Fruit fly (Drosophila melanogaster) whole organism, embryonic: Measurements from ENCODE around the gene CG8671.

Source experiments
- Ada2b ChIP-seq: fragments of 200-800 bp; sonication (Bioruptor generic); IDR thresholded peaks from 2 replicates; pipeline ENCODE4 v1.3.6; 2022; ENCODE audit warnings: missing biosample characterization, missing genetic modification characterization
- CG10543 ChIP-seq: fragments of 200-800 bp; sonication (Bioruptor generic); optimal IDR thresholded peaks from 3 replicates; lab custom pipeline; 2017; ENCODE audit warnings: missing biosample characterization, mild to moderate bottlenecking, missing genetic modification characterization, moderate library complexity
- CG11695 ChIP-seq: fragments of 200-800 bp; sonication (Bioruptor generic); IDR thresholded peaks from 3 replicates; pipeline ENCODE4 v1.3.6; 2022; ENCODE audit warnings: missing biosample characterization, missing genetic modification characterization
- CG12769 ChIP-seq: fragments of 200-800 bp; sonication (Bioruptor generic); optimal IDR thresholded peaks from 2 replicates; lab custom pipeline; 2019; ENCODE audit warnings: missing biosample characterization, mild to moderate bottlenecking, missing genetic modification characterization, moderate library complexity
- CG15696 ChIP-seq: fragments of 200-800 bp; sonication (Bioruptor generic); optimal IDR thresholded peaks from 2 replicates; lab custom pipeline; 2019; ENCODE audit warnings: missing biosample characterization, mild to moderate bottlenecking, missing genetic modification characterization, moderate library complexity
- CG2889 ChIP-seq: fragments of 200-800 bp; sonication (Bioruptor generic); IDR thresholded peaks from 3 replicates; pipeline ENCODE4 v1.3.6; 2022; ENCODE audit warnings: missing biosample characterization, missing genetic modification characterization
- CG32767 ChIP-seq: fragments of 200-800 bp; sonication (Bioruptor generic); IDR thresholded peaks from 2 replicates; pipeline ENCODE4 v1.3.6; 2022; ENCODE audit warnings: missing biosample characterization, missing genetic modification characterization
- CG3407 ChIP-seq: fragments of 200-800 bp; sonication (Bioruptor generic); optimal IDR thresholded peaks from 2 replicates; lab custom pipeline; 2018; ENCODE audit warnings: missing biosample characterization, mild to moderate bottlenecking, missing genetic modification characterization
- CG34224 ChIP-seq: fragments of 200-800 bp; sonication (Bioruptor generic); IDR thresholded peaks from 3 replicates; pipeline ENCODE4 v1.3.6; 2022; ENCODE audit warnings: missing biosample characterization, missing genetic modification characterization; ENCODE audit not compliant: partially characterized antibody
- CG3847 ChIP-seq: fragments of 200-800 bp; sonication (Bioruptor generic); IDR thresholded peaks from 2 replicates; pipeline ENCODE4 v1.3.6; 2022; ENCODE audit warnings: missing biosample characterization, missing genetic modification characterization
- CG4360 ChIP-seq: fragments of 200-800 bp; sonication (Bioruptor generic); IDR thresholded peaks from 2 replicates; pipeline ENCODE4 v1.3.6; 2022; ENCODE audit warnings: missing biosample characterization, missing genetic modification characterization
- CG4707 ChIP-seq: fragments of 200-800 bp; sonication (Bioruptor generic); optimal IDR thresholded peaks from 2 replicates; lab custom pipeline; 2018; ENCODE audit warnings: missing biosample characterization, mild to moderate bottlenecking, missing genetic modification characterization, moderate library complexity
- CG5180 ChIP-seq: fragments of 200-800 bp; sonication (Bioruptor generic); optimal IDR thresholded peaks from 3 replicates; lab custom pipeline; 2017; ENCODE audit warnings: missing biosample characterization, missing genetic modification characterization, mild to moderate bottlenecking, moderate library complexity, missing genetic modification reagents
- CG7928 ChIP-seq: fragments of 200-800 bp; sonication (Bioruptor generic); optimal IDR thresholded peaks from 2 replicates; lab custom pipeline; 2017; ENCODE audit warnings: missing biosample characterization, mild to moderate bottlenecking, missing genetic modification characterization
- CG7963 ChIP-seq: fragments of 200-800 bp; sonication (Bioruptor generic); IDR thresholded peaks from 3 replicates; pipeline ENCODE4 v1.3.6; 2022; ENCODE audit warnings: missing biosample characterization, missing genetic modification characterization; ENCODE audit not compliant: partially characterized antibody
- D19A ChIP-seq: fragments of 200-800 bp; optimal IDR thresholded peaks from 3 replicates; lab custom pipeline; 2019; ENCODE audit warnings: missing biosample characterization, mild to moderate bottlenecking, missing genetic modification characterization, moderate library complexity
- Dll ChIP-seq: fragments of 200-800 bp; sonication (Bioruptor generic); IDR thresholded peaks from 4 replicates; pipeline ENCODE4 v1.3.6; 2022; ENCODE audit warnings: missing biosample characterization, missing genetic modification characterization; ENCODE audit not compliant: partially characterized antibody
- Eip74EF ChIP-seq, 2 experiments: fragments of 200-800 bp in 1 of 2; fragments of >200 bp in 1 of 2; sonication (Bioruptor generic) in 1 of 2; optimal IDR thresholded peaks; 2 replicates each; lab custom pipeline; 2017 to 2019; ENCODE audit warnings: missing biosample characterization in 2 of 2, missing genetic modification characterization in 2 of 2, mild to moderate bottlenecking in 1 of 2, moderate library complexity in 1 of 2
- Ets65A ChIP-seq: fragments of 200-800 bp; sonication (Bioruptor generic); peaks from one replicate; lab custom pipeline; 2016; ENCODE audit warnings: missing biosample characterization, missing genetic modification characterization
- Ets97D ChIP-seq: fragments of 200-800 bp; sonication (Bioruptor generic); optimal IDR thresholded peaks from 3 replicates; lab custom pipeline; 2016; ENCODE audit warnings: missing biosample characterization, missing genetic modification characterization
- H2.0 ChIP-seq: fragments of 200-800 bp; sonication (Bioruptor generic); IDR thresholded peaks from 2 replicates; pipeline ENCODE4 v1.3.6; 2022; ENCODE audit warnings: missing biosample characterization, missing genetic modification characterization
- Hr78 ChIP-seq, 2 experiments: fragments of 200-800 bp in 1 of 2; fragments of >200 bp in 1 of 2; sonication (Bioruptor generic) in 1 of 2; optimal IDR thresholded peaks; 2 replicates each; lab custom pipeline; 2017 to 2019; ENCODE audit warnings: missing biosample characterization in 2 of 2, missing genetic modification characterization in 2 of 2, mild to moderate bottlenecking in 1 of 2, moderate library complexity in 1 of 2
- Med ChIP-seq: fragments of 200-800 bp; sonication (Bioruptor generic); peaks from one replicate; lab custom pipeline; 2016; ENCODE audit warnings: missing biosample characterization, missing genetic modification characterization, mild to moderate bottlenecking, inconsistent platforms, moderate library complexity
- NFAT ChIP-seq: fragments of 200-800 bp; sonication (Bioruptor generic); IDR thresholded peaks from 2 replicates; pipeline ENCODE4 v1.3.6; 2022; ENCODE audit warnings: missing biosample characterization, missing genetic modification characterization
- NK7.1 ChIP-seq: fragments of 200-800 bp; sonication (Bioruptor generic); optimal IDR thresholded peaks from 3 replicates; lab custom pipeline; 2016; ENCODE audit warnings: missing biosample characterization, missing genetic modification characterization
- Nf-YC ChIP-seq: fragments of 200-800 bp; optimal IDR thresholded peaks from 3 replicates; lab custom pipeline; 2019; ENCODE audit warnings: missing biosample characterization, mild to moderate bottlenecking, missing genetic modification characterization, moderate library complexity
- az2 ChIP-seq: fragments of 200-800 bp; sonication (Bioruptor generic); optimal IDR thresholded peaks from 3 replicates; lab custom pipeline; 2016; ENCODE audit warnings: missing biosample characterization, missing genetic modification characterization
- chinmo ChIP-seq: fragments of 200-800 bp; sonication (Bioruptor generic); IDR thresholded peaks from 4 replicates; pipeline ENCODE4 v1.3.6; 2022; ENCODE audit warnings: missing biosample characterization, missing genetic modification characterization; ENCODE audit not compliant: partially characterized antibody
- fru ChIP-seq: fragments of >200 bp; optimal IDR thresholded peaks from 2 replicates; lab custom pipeline; 2017
- ftz-f1 ChIP-seq: fragments of 200-800 bp; sonication (Bioruptor generic); optimal IDR thresholded peaks from 2 replicates; lab custom pipeline; 2016; ENCODE audit warnings: missing biosample characterization, missing genetic modification characterization
- grn ChIP-seq: fragments of 200-800 bp; sonication (Bioruptor generic); optimal IDR thresholded peaks from 3 replicates; lab custom pipeline; 2017; ENCODE audit warnings: missing biosample characterization, missing genetic modification characterization
- inv ChIP-seq: fragments of 200-800 bp; sonication (Bioruptor generic); IDR thresholded peaks from 2 replicates; pipeline ENCODE4 v1.3.6; 2022; ENCODE audit warnings: missing biosample characterization, missing genetic modification characterization; ENCODE audit not compliant: partially characterized antibody
- kah ChIP-seq: fragments of 200-800 bp; sonication (Bioruptor generic); optimal IDR thresholded peaks from 2 replicates; lab custom pipeline; 2018; ENCODE audit warnings: missing biosample characterization, mild to moderate bottlenecking, missing genetic modification characterization
- nau ChIP-seq: fragments of 200-800 bp; sonication (Bioruptor generic); optimal IDR thresholded peaks from 3 replicates; lab custom pipeline; 2017; ENCODE audit warnings: missing biosample characterization, mild to moderate bottlenecking, missing genetic modification characterization, missing genetic modification reagents
- nom ChIP-seq: fragments of 200-800 bp; sonication (Bioruptor generic); optimal IDR thresholded peaks from 2 replicates; lab custom pipeline; 2017; ENCODE audit warnings: missing biosample characterization, missing genetic modification characterization, mild to moderate bottlenecking, moderate library complexity, missing genetic modification reagents
- pan ChIP-seq, 4 experiments: fragments of >200 bp in 3 of 4; fragments of 200-800 bp in 1 of 4; sonication (Bioruptor generic) in 1 of 4; optimal IDR thresholded peaks in 3 of 4; IDR thresholded peaks in 1 of 4; 2 replicates each; pipeline versions ENCODE4 v1.3.6 to Lab custom; 2017 to 2022; ENCODE audit warnings: missing biosample characterization in 2 of 4, missing genetic modification characterization in 2 of 4, mixed read lengths in 1 of 4
- pros ChIP-seq: fragments of 200-800 bp; sonication (Bioruptor generic); optimal IDR thresholded peaks from 3 replicates; lab custom pipeline; 2019; ENCODE audit warnings: missing biosample characterization, mild to moderate bottlenecking, missing genetic modification characterization, moderate library complexity
- sens ChIP-seq: fragments of 200-800 bp; sonication (Bioruptor generic); peaks from one replicate; lab custom pipeline; 2016; ENCODE audit warnings: missing biosample characterization, missing genetic modification characterization
- shn ChIP-seq: fragments of 200-800 bp; sonication (Bioruptor generic); optimal IDR thresholded peaks from 3 replicates; lab custom pipeline; 2016; ENCODE audit warnings: missing biosample characterization, missing genetic modification characterization
- sug ChIP-seq: fragments of 200-800 bp; optimal IDR thresholded peaks from 2 replicates; lab custom pipeline; 2019; ENCODE audit warnings: missing biosample characterization, mild to moderate bottlenecking, missing genetic modification characterization, moderate library complexity
- trem ChIP-seq: fragments of 200-800 bp; optimal IDR thresholded peaks from 3 replicates; lab custom pipeline; 2019; ENCODE audit warnings: missing biosample characterization, mild to moderate bottlenecking, missing genetic modification characterization, moderate library complexity
- vnd ChIP-seq: fragments of 200-800 bp; sonication (Bioruptor generic); IDR thresholded peaks from 3 replicates; pipeline ENCODE4 v1.3.6; 2022; ENCODE audit warnings: missing biosample characterization, missing genetic modification characterization; ENCODE audit not compliant: partially characterized antibody
- vvl ChIP-seq: fragments of 200-800 bp; sonication (Bioruptor generic); IDR thresholded peaks from 2 replicates; pipeline ENCODE4 v1.3.6; 2022; ENCODE audit warnings: missing biosample characterization, missing genetic modification characterization

Gene CG8671

dm6 chr2L:21233430-21233829 is 29.3 kb upstream of the CG8671 start (continued):
- TF ChIP-seq nom (no peak), CG2889 (GFP tag; lab: Robert Waterston, UW) (0 out of 3 replicates have a peak, but pooled peaks have one; percentile 5)

dm6 chr2L:21234388-21234984 is 28.3 kb upstream of the CG8671 start:
- TF ChIP-seq fru (lab: Kevin White, UChicago) (no peak), Hr78 (GFP tag; optimal IDR thresholded peaks at IDR 0.05; lab: Kevin White, UChicago) (peak in 1 of 2 experiments; percentile 98), kah (GFP tag; lab: Kevin White, UChicago) (no peak), sens (GFP tag; lab: Kevin White, UChicago) (peak; percentile 49), CG3407 (GFP tag; lab: Kevin White, UChicago) (no peak), CG7928 (GFP tag; lab: Kevin White, UChicago) (no peak), pan (optimal IDR thresholded peaks at IDR 0.05; lab: Kevin White, UChicago) (no peak), pan (GFP tag; optimal IDR thresholded peaks at IDR 0.05 in 1 of 2, IDR thresholded peaks at IDR 0.05 in 1 of 2) (no peak), ftz-f1 (GFP tag; lab: Kevin White, UChicago) (peak; percentile 42), nau (GFP tag; lab: Kevin White, UChicago) (no peak), sug (tag; lab: Kevin White, UChicago) (no peak), pros (peak; percentile 8), CG3847 (GFP tag; lab: Robert Waterston, UW) (0 out of 2 replicates have a peak, but pooled peaks have one; percentile 14), inv (GFP tag; lab: Robert Waterston, UW) (no peak), NK7.1 (GFP tag; lab: Kevin White, UChicago) (no peak), CG4707 (no peak), Eip74EF (GFP tag; optimal IDR thresholded peaks at IDR 0.05; lab: Kevin White, UChicago) (peak in 1 of 2 experiments; percentile 35), shn (no peak), az2 (GFP tag; lab: Kevin White, UChicago) (no peak), Ets97D (GFP tag; lab: Kevin White, UChicago) (no peak), H2.0 (GFP tag; lab: Robert Waterston, UW) (no peak; the same call in 1 of the 2 replicates), Ets65A (GFP tag; lab: Kevin White, UChicago) (peak; percentile 5), vvl (GFP tag; lab: Robert Waterston, UW) (no peak), CG4360 (0 out of 2 replicates have a peak, but pooled peaks have one; percentile 8), CG15696 (tag; lab: Kevin White, UChicago) (no peak), CG32767 (GFP tag; lab: Robert Waterston, UW) (no peak), chinmo (GFP tag; lab: Robert Waterston, UW) (peak; percentile 75; the same call in 1 of the 4 replicates), CG12769 (tag; lab: Kevin White, UChicago) (peak; percentile 21), CG7963 (no peak), CG5180 (no peak), Ada2b (GFP tag; lab: Robert Waterston, UW) (no peak), vnd (GFP tag; lab: Robert Waterston, UW) (no peak), Dll (GFP tag; lab: Robert Waterston, UW) (0 out of 4 replicates have a peak, but pooled peaks have one; percentile 12), CG34224 (GFP tag; lab: Robert Waterston, UW) (no peak), NFAT (GFP tag; lab: Robert Waterston, UW) (0 out of 2 replicates have a peak, but pooled peaks have one; percentile 10), CG10543 (GFP tag; lab: Kevin White, UChicago) (no peak), D19A (tag; lab: Kevin White, UChicago) (no peak), Nf-YC (tag; lab: Kevin White, UChicago) (peak; percentile 51), CG11695 (GFP tag; lab: Robert Waterston, UW) (no peak), Med (GFP tag; lab: Kevin White, UChicago) (peak; percentile 3), grn (GFP tag; lab: Kevin White, UChicago) (no peak), trem (tag; lab: Kevin White, UChicago) (no peak)
